Fruit fly (Drosophila melanogaster): ENCODE data around the gene CG31365.

dm6 chr3R:23171867-23172266 lies 45.6 kb upstream of the CG31365 start:
- no peak for TF ChIP-seq Abd-B (GFP tag; optimal IDR thresholded peaks at IDR 0.05)
- TF ChIP-seq GATAd (GFP tag; optimal IDR thresholded peaks at IDR 0.05) = no peak
- no peak for TF ChIP-seq fru (GFP tag; optimal IDR thresholded peaks at IDR 0.05)
- no peak for TF ChIP-seq dsf (GFP tag; optimal IDR thresholded peaks at IDR 0.05; ENCODE audit: borderline replicate concordance)
- TF ChIP-seq Myc (optimal IDR thresholded peaks at IDR 0.05) = no peak
- no peak for TF ChIP-seq Hr83 (GFP tag; optimal IDR thresholded peaks at IDR 0.05; ENCODE audit: poor library complexity, severe bottlenecking)
- no peak for TF ChIP-seq Hr78 (GFP tag; optimal IDR thresholded peaks at IDR 0.05)
- no peak for TF ChIP-seq Hnf4 (GFP tag; optimal IDR thresholded peaks at IDR 0.05)
